Worm (Caenorhabditis elegans) whole organism, young adult: ENCODE measurements around the gene Y50E8A.5.

ENCODE experiments used
- B0261.1 ChIP-seq: sonication (generic microtip); optimal IDR thresholded peaks from 2 replicates; lab custom pipeline; 2016; ENCODE audit warnings: mild to moderate bottlenecking, missing genetic modification characterization, moderate library complexity, missing compliant biosample characterization
- C17E4.6 ChIP-seq: fragments of 200-800 bp; sonication (Bioruptor generic); IDR thresholded peaks from 2 replicates; pipeline ENCODE4 v1.3.6; 2022; ENCODE audit warnings: missing genetic modification reagents, missing genetic modification characterization, missing compliant biosample characterization
- F10E7.11 ChIP-seq: sonication (generic microtip); optimal IDR thresholded peaks from 2 replicates; lab custom pipeline; 2017; ENCODE audit warnings: mild to moderate bottlenecking, missing genetic modification characterization, moderate library complexity, missing compliant biosample characterization
- F33H1.4 ChIP-seq: fragments of 200-800 bp; sonication (Bioruptor generic); IDR thresholded peaks from 2 replicates; pipeline ENCODE4 v1.3.6; 2022; ENCODE audit warnings: missing genetic modification reagents, missing genetic modification characterization, missing compliant biosample characterization
- F37B4.10 ChIP-seq: fragments of 200-800 bp; sonication (Bioruptor generic); IDR thresholded peaks from 2 replicates; pipeline ENCODE4 v1.3.6; 2022; ENCODE audit warnings: missing genetic modification characterization, missing compliant biosample characterization
- F57A8.1 ChIP-seq: fragments of 200-800 bp; sonication (Bioruptor generic); optimal IDR thresholded peaks from 2 replicates; lab custom pipeline; 2018; ENCODE audit warnings: mild to moderate bottlenecking, missing genetic modification characterization, moderate library complexity, missing compliant biosample characterization
- T07F8.4 ChIP-seq: sonication (generic microtip); optimal IDR thresholded peaks from 2 replicates; lab custom pipeline; 2016; ENCODE audit warnings: mild to moderate bottlenecking, missing genetic modification characterization, moderate library complexity, missing compliant biosample characterization
- Y53G8AR.9 ChIP-seq: fragments of 200-800 bp; sonication (Bioruptor generic); conservative IDR thresholded peaks from 2 replicates; pipeline ENCODE4 v1.3.6; 2022; ENCODE audit warnings: missing genetic modification reagents, missing genetic modification characterization, missing compliant biosample characterization
- Y56A3A.18 ChIP-seq: fragments of 200-800 bp; sonication (Bioruptor generic); IDR thresholded peaks from 2 replicates; pipeline ENCODE4 v1.3.6; 2022; ENCODE audit warnings: missing genetic modification reagents, missing genetic modification characterization, missing compliant biosample characterization
- akir-1 ChIP-seq: fragments of 200-800 bp; sonication (Bioruptor generic); optimal IDR thresholded peaks from 2 replicates; lab custom pipeline; 2018; ENCODE audit warnings: mild to moderate bottlenecking, missing genetic modification characterization, moderate library complexity, missing compliant biosample characterization
- aptf-3 ChIP-seq: fragments of 200-800 bp; sonication (Bioruptor generic); IDR thresholded peaks from 2 replicates; pipeline ENCODE4 v1.3.6; 2022; ENCODE audit warnings: missing genetic modification characterization, missing compliant biosample characterization
- attf-3 ChIP-seq: fragments of 200-800 bp; sonication (Bioruptor generic); conservative IDR thresholded peaks from 2 replicates; pipeline ENCODE4 v1.3.6; 2022; ENCODE audit warnings: missing genetic modification reagents, missing genetic modification characterization, missing compliant biosample characterization
- attf-6 ChIP-seq: fragments of 200-800 bp; sonication (Bioruptor generic); IDR thresholded peaks from 2 replicates; pipeline ENCODE4 v1.3.6; 2022; ENCODE audit warnings: missing genetic modification reagents, missing genetic modification characterization, missing compliant biosample characterization
- cebp-1 ChIP-seq, 2 experiments: fragments of 200-800 bp in 1 of 2; sonication (Bioruptor generic) in 1 of 2; sonication (generic microtip) in 1 of 2; IDR thresholded peaks in 1 of 2; optimal IDR thresholded peaks in 1 of 2; 2 replicates each; pipeline versions ENCODE4 v1.3.6 to Lab custom; 2017 to 2022; ENCODE audit warnings: missing compliant biosample characterization in 2 of 2, missing genetic modification characterization in 2 of 2, mild to moderate bottlenecking in 1 of 2, missing genetic modification reagents in 1 of 2, moderate library complexity in 1 of 2
- cebp-2 ChIP-seq: fragments of 200-800 bp; sonication (Bioruptor generic); IDR thresholded peaks from 2 replicates; pipeline ENCODE4 v1.3.6; 2022; ENCODE audit warnings: missing genetic modification characterization, missing compliant biosample characterization
- ceh-27 ChIP-seq: fragments of 200-800 bp; sonication (Bioruptor generic); optimal IDR thresholded peaks from 2 replicates; lab custom pipeline; 2018; ENCODE audit warnings: mild to moderate bottlenecking, missing genetic modification characterization, moderate library complexity, missing compliant biosample characterization
- ceh-91 ChIP-seq: fragments of 200-800 bp; sonication (Bioruptor generic); IDR thresholded peaks from 2 replicates; pipeline ENCODE4 v1.3.6; 2022; ENCODE audit warnings: missing genetic modification reagents, missing genetic modification characterization, missing compliant biosample characterization
- dpff-1 ChIP-seq: sonication (generic microtip); optimal IDR thresholded peaks from 2 replicates; lab custom pipeline; 2017; ENCODE audit warnings: mild to moderate bottlenecking, missing genetic modification characterization, missing compliant biosample characterization
- dpl-1 ChIP-seq: fragments of 150-350 bp; optimal IDR thresholded peaks from 2 replicates; lab custom pipeline; 2014; ENCODE audit warnings: missing biosample characterization, missing genetic modification reagents, missing genetic modification characterization
- egl-18 ChIP-seq: fragments of 200-800 bp; sonication (Bioruptor generic); IDR thresholded peaks from 2 replicates; pipeline ENCODE4 v1.3.6; 2022; ENCODE audit warnings: missing genetic modification reagents, missing genetic modification characterization, missing compliant biosample characterization
- egrh-3 ChIP-seq: fragments of 200-800 bp; sonication (Bioruptor generic); IDR thresholded peaks from 2 replicates; pipeline ENCODE4 v1.3.6; 2022; ENCODE audit warnings: missing genetic modification reagents, missing genetic modification characterization, missing compliant biosample characterization
- ekl-4 ChIP-seq: fragments of 200-800 bp; sonication (Bioruptor generic); IDR thresholded peaks from 2 replicates; pipeline ENCODE4 v1.3.6; 2022; ENCODE audit warnings: missing genetic modification reagents, missing genetic modification characterization, missing compliant biosample characterization
- gei-17 ChIP-seq: fragments of 200-800 bp; sonication (Bioruptor generic); optimal IDR thresholded peaks from 2 replicates; lab custom pipeline; 2018; ENCODE audit warnings: mild to moderate bottlenecking, missing genetic modification characterization, missing compliant biosample characterization
- hlh-26 ChIP-seq: fragments of 200-800 bp; sonication (Bioruptor generic); conservative IDR thresholded peaks from 2 replicates; pipeline ENCODE4 v1.3.6; 2022; ENCODE audit warnings: missing genetic modification reagents, missing genetic modification characterization, missing compliant biosample characterization
- lin-26 ChIP-seq: fragments of 200-800 bp; sonication (Bioruptor generic); IDR thresholded peaks from 2 replicates; pipeline ENCODE4 v1.3.6; 2022; ENCODE audit warnings: missing genetic modification reagents, missing genetic modification characterization, missing compliant biosample characterization
- lin-54 ChIP-seq: fragments of 200-800 bp; sonication (Bioruptor generic); optimal IDR thresholded peaks from 2 replicates; lab custom pipeline; 2018; ENCODE audit warnings: mild to moderate bottlenecking, missing genetic modification characterization, missing compliant biosample characterization
- madf-10 ChIP-seq: sonication (generic microtip); optimal IDR thresholded peaks from 2 replicates; lab custom pipeline; 2016; ENCODE audit warnings: mild to moderate bottlenecking, missing genetic modification characterization, missing compliant biosample characterization
- madf-3 ChIP-seq: fragments of 200-800 bp; sonication (Bioruptor generic); IDR thresholded peaks from 2 replicates; pipeline ENCODE4 v1.3.6; 2022; ENCODE audit warnings: missing genetic modification reagents, missing genetic modification characterization, missing compliant biosample characterization
- madf-8 ChIP-seq: fragments of 200-800 bp; sonication (Bioruptor generic); conservative IDR thresholded peaks from 2 replicates; pipeline ENCODE4 v1.3.6; 2022; ENCODE audit warnings: missing genetic modification reagents, missing genetic modification characterization, missing compliant biosample characterization
- mcd-1 ChIP-seq: fragments of 200-800 bp; sonication (Bioruptor generic); IDR thresholded peaks from 2 replicates; pipeline ENCODE4 v1.3.6; 2022; ENCODE audit warnings: missing genetic modification reagents, missing genetic modification characterization, missing compliant biosample characterization
- mel-28 ChIP-seq: sonication (generic microtip); optimal IDR thresholded peaks from 2 replicates; lab custom pipeline; 2016; ENCODE audit warnings: borderline replicate concordance, mild to moderate bottlenecking, missing genetic modification characterization, missing compliant biosample characterization
- nhr-179 ChIP-seq: sonication (generic microtip); optimal IDR thresholded peaks from 2 replicates; lab custom pipeline; 2016; ENCODE audit warnings: mild to moderate bottlenecking, missing genetic modification characterization, missing compliant biosample characterization
- nhr-27 ChIP-seq: fragments of 200-800 bp; sonication (Bioruptor generic); optimal IDR thresholded peaks from 2 replicates; lab custom pipeline; 2018; ENCODE audit warnings: mild to moderate bottlenecking, missing genetic modification characterization, moderate library complexity, missing compliant biosample characterization
- nhr-80 ChIP-seq: sonication (generic microtip); optimal IDR thresholded peaks from 2 replicates; lab custom pipeline; 2016; ENCODE audit warnings: missing genetic modification characterization, missing compliant biosample characterization
- nhr-90 ChIP-seq: sonication (generic microtip); optimal IDR thresholded peaks from 2 replicates; lab custom pipeline; 2016; ENCODE audit warnings: missing genotype, mild to moderate bottlenecking, missing genetic modification characterization, missing compliant biosample characterization
- pbrm-1 ChIP-seq: fragments of 200-800 bp; sonication (Bioruptor generic); IDR thresholded peaks from 2 replicates; pipeline ENCODE4 v1.3.6; 2022; ENCODE audit warnings: missing genetic modification reagents, missing genetic modification characterization, missing compliant biosample characterization
- rcor-1 ChIP-seq: fragments of 200-800 bp; sonication (Bioruptor generic); IDR thresholded peaks from 2 replicates; pipeline ENCODE4 v1.3.6; 2022; ENCODE audit warnings: missing genetic modification reagents, missing genetic modification characterization, missing compliant biosample characterization
- repo-1 ChIP-seq: sonication (generic microtip); optimal IDR thresholded peaks from 2 replicates; lab custom pipeline; 2017; ENCODE audit warnings: mild to moderate bottlenecking, missing genetic modification characterization, missing compliant biosample characterization
- snpc-1.3 ChIP-seq: sonication (generic microtip); optimal IDR thresholded peaks from 2 replicates; lab custom pipeline; 2017; ENCODE audit warnings: missing genetic modification characterization, mild to moderate bottlenecking, missing compliant biosample characterization, antibody characterized with exemption, moderate library complexity, missing genotype, missing genetic modification reagents; ENCODE audit not compliant: insufficient read depth
- sptf-2 ChIP-seq: fragments of 200-800 bp; sonication (Bioruptor generic); optimal IDR thresholded peaks from 2 replicates; lab custom pipeline; 2018; ENCODE audit warnings: mild to moderate bottlenecking, missing genetic modification characterization, missing compliant biosample characterization
- tbp1 ChIP-seq: fragments of 200-800 bp; sonication (Bioruptor generic); optimal IDR thresholded peaks from 2 replicates; lab custom pipeline; 2018; ENCODE audit warnings: mild to moderate bottlenecking, missing genetic modification characterization, missing compliant biosample characterization
- xnd-1 ChIP-seq: sonication (generic microtip); optimal IDR thresholded peaks from 2 replicates; lab custom pipeline; 2016; ENCODE audit warnings: missing genotype, missing genetic modification reagents, missing genetic modification characterization, missing compliant biosample characterization
- zfh-2 ChIP-seq: fragments of 200-800 bp; sonication (Bioruptor generic); conservative IDR thresholded peaks from 2 replicates; pipeline ENCODE4 v1.3.6; 2022; ENCODE audit warnings: missing genetic modification reagents, missing genetic modification characterization, missing compliant biosample characterization
- ztf-26 ChIP-seq: sonication (generic microtip); optimal IDR thresholded peaks from 2 replicates; lab custom pipeline; 2017; ENCODE audit warnings: missing genetic modification characterization, missing compliant biosample characterization
- ztf-3 ChIP-seq: fragments of 200-800 bp; sonication (Bioruptor generic); optimal IDR thresholded peaks from 2 replicates; lab custom pipeline; 2018; ENCODE audit warnings: mild to moderate bottlenecking, missing genetic modification characterization, missing compliant biosample characterization
- ztf-6 ChIP-seq: fragments of 200-800 bp; sonication (Bioruptor generic); IDR thresholded peaks from 2 replicates; pipeline ENCODE4 v1.3.6; 2022; ENCODE audit warnings: missing genetic modification reagents, missing genetic modification characterization, missing compliant biosample characterization

Y50E8A.5 gene

ce11 chrV:14686231-14687105, 50.3 kb downstream of the Y50E8A.5 start:
- TF ChIP-seq tbp1 (GFP tag; lab: Kevin White, UChicago): no peak
- no peak for TF ChIP-seq xnd-1 (tag; lab: Kevin White, UChicago)
- no peak for TF ChIP-seq ceh-91
- no peak for TF ChIP-seq nhr-179
- TF ChIP-seq dpff-1 (tag; lab: Kevin White, UChicago): no peak
- no peak for TF ChIP-seq egrh-3 (GFP tag; lab: Robert Waterston, UW)
- TF ChIP-seq cebp-2: no peak
- 0 out of 2 replicates have a peak, but pooled peaks have one; percentile 9 for TF ChIP-seq F37B4.10 (GFP tag; lab: Robert Waterston, UW)
- peak; percentile 70 for TF ChIP-seq F57A8.1 (GFP tag; lab: Kevin White, UChicago)
- TF ChIP-seq rcor-1 (GFP tag; lab: Robert Waterston, UW): peak; percentile 10; the same call in 1 of the 2 replicates
- TF ChIP-seq ekl-4 (GFP tag; lab: Robert Waterston, UW): no peak; the same call in 1 of the 2 replicates
- no peak for TF ChIP-seq akir-1 (GFP tag; lab: Kevin White, UChicago)
- no peak for TF ChIP-seq cebp-1 (GFP tag; IDR thresholded peaks at IDR 0.05; lab: Robert Waterston, UW)
- no peak for TF ChIP-seq cebp-1 (tag; optimal IDR thresholded peaks at IDR 0.05; lab: Kevin White, UChicago)
- no peak for TF ChIP-seq gei-17 (GFP tag; lab: Kevin White, UChicago)
- TF ChIP-seq Y56A3A.18: no peak
- 0 out of 2 replicates have a peak, but pooled peaks have one; percentile 28 for TF ChIP-seq Y53G8AR.9 (GFP tag; lab: Robert Waterston, UW)
- TF ChIP-seq egl-18 (GFP tag; lab: Robert Waterston, UW): no peak
- no peak for TF ChIP-seq pbrm-1 (GFP tag; lab: Robert Waterston, UW)
- no peak for TF ChIP-seq C17E4.6 (GFP tag; lab: Robert Waterston, UW)
- no peak for TF ChIP-seq aptf-3 (GFP tag; lab: Robert Waterston, UW)
- no peak for TF ChIP-seq snpc-1.3 (tag; lab: Kevin White, UChicago)
- TF ChIP-seq attf-6: no peak
- no peak for TF ChIP-seq nhr-90
- TF ChIP-seq ztf-6 (GFP tag; lab: Robert Waterston, UW): peak; percentile 44; the same call in 1 of the 2 replicates
- TF ChIP-seq ztf-26 (tag; lab: Kevin White, UChicago): no peak
- no peak for TF ChIP-seq lin-54
- TF ChIP-seq ceh-27: no peak
- TF ChIP-seq zfh-2 (GFP tag; lab: Robert Waterston, UW): peak; percentile 63; the same call in 1 of the 2 replicates
- no peak for TF ChIP-seq F10E7.11
- TF ChIP-seq dpl-1: peak; percentile 5
- TF ChIP-seq nhr-27 (tag; lab: Kevin White, UChicago): no peak
- no peak for TF ChIP-seq ztf-3 (GFP tag; lab: Kevin White, UChicago)
- TF ChIP-seq repo-1 (tag; lab: Kevin White, UChicago): no peak
- TF ChIP-seq nhr-80 (tag; lab: Kevin White, UChicago): no peak
- no peak for TF ChIP-seq T07F8.4 (tag; lab: Kevin White, UChicago)
- no peak for TF ChIP-seq hlh-26 (GFP tag; lab: Robert Waterston, UW)
- TF ChIP-seq attf-3: no peak
- no peak; the same call in 1 of the 2 replicates for TF ChIP-seq F33H1.4 (GFP tag; lab: Robert Waterston, UW)
- no peak for TF ChIP-seq mel-28 (tag; lab: Kevin White, UChicago)
- TF ChIP-seq lin-26: peak; percentile 54
- no peak for TF ChIP-seq madf-8
- TF ChIP-seq sptf-2 (GFP tag; lab: Kevin White, UChicago): peak; percentile 21
- TF ChIP-seq mcd-1 (GFP tag; lab: Robert Waterston, UW): peak; percentile 31; the same call in 1 of the 2 replicates
- no peak for TF ChIP-seq B0261.1 (tag; lab: Kevin White, UChicago)
- TF ChIP-seq madf-3 (GFP tag; lab: Robert Waterston, UW): 0 out of 2 replicates have a peak, but pooled peaks have one; percentile 0
- TF ChIP-seq madf-10: no peak
